Worm (Caenorhabditis elegans) whole organism, L3 larva: ENCODE data around the gene F56C9.10.
A peak's percentile ranks its signal among the peaks of the same experiment; 100 is the strongest.

ENCODE experiments used
- ZK546.5 ChIP-seq: sonication (generic microtip); optimal IDR thresholded peaks from 2 replicates; lab custom pipeline; 2017; ENCODE audit warnings: missing biosample characterization, missing genetic modification characterization
- aly-2 ChIP-seq: fragments of 150-350 bp; optimal IDR thresholded peaks from 2 replicates; lab custom pipeline; 2014; ENCODE audit warnings: missing biosample characterization, missing genetic modification characterization
- ceh-16 ChIP-seq: sonication (generic microtip); optimal IDR thresholded peaks from 2 replicates; lab custom pipeline; 2017; ENCODE audit warnings: missing biosample characterization, missing genetic modification characterization
- ceh-82 ChIP-seq: fragments of 150-350 bp; optimal IDR thresholded peaks from 2 replicates; lab custom pipeline; 2014; ENCODE audit warnings: missing biosample characterization, missing genetic modification characterization
- daf-12 ChIP-seq: fragments of 150-350 bp; optimal IDR thresholded peaks from 2 replicates; lab custom pipeline; 2014; ENCODE audit warnings: missing biosample characterization, missing genetic modification reagents, missing genetic modification characterization
- egl-27 ChIP-seq: sonication (generic microtip); optimal IDR thresholded peaks from 4 replicates; lab custom pipeline; 2017; ENCODE audit warnings: missing biosample characterization, missing genetic modification reagents, missing genetic modification characterization
- egl-5 ChIP-seq: fragments of 150-350 bp; optimal IDR thresholded peaks from 2 replicates; lab custom pipeline; 2017; ENCODE audit warnings: missing biosample characterization, missing genetic modification reagents, missing genetic modification characterization, inconsistent platforms
- elt-1 ChIP-seq: fragments of 150-350 bp; optimal IDR thresholded peaks from 2 replicates; lab custom pipeline; 2014; ENCODE audit warnings: missing biosample characterization, missing genetic modification characterization
- elt-2 ChIP-seq: sonication (generic microtip); optimal IDR thresholded peaks from 2 replicates; lab custom pipeline; 2016; ENCODE audit warnings: missing genetic modification reagents, mild to moderate bottlenecking, missing genetic modification characterization, missing compliant biosample characterization
- elt-3 ChIP-seq, 3 experiments: fragments of 150-350 bp in 1 of 3; sonication (generic microtip) in 2 of 3; optimal IDR thresholded peaks; 2 replicates in 2 of 3; 4 replicates in 1 of 3; lab custom pipeline; 2014 to 2017; ENCODE audit warnings: missing biosample characterization in 3 of 3, missing genetic modification characterization in 3 of 3
- eor-1 ChIP-seq, 2 experiments: fragments of 150-350 bp; optimal IDR thresholded peaks; 2 replicates each; lab custom pipeline; 2014 to 2018; ENCODE audit warnings: missing biosample characterization in 2 of 2, missing genetic modification characterization in 2 of 2
- fkh-2 ChIP-seq: fragments of 150-350 bp; optimal IDR thresholded peaks from 2 replicates; lab custom pipeline; 2014; ENCODE audit warnings: missing biosample characterization, missing genetic modification reagents, missing genetic modification characterization
- fos-1 ChIP-seq: fragments of 150-350 bp; optimal IDR thresholded peaks from 2 replicates; lab custom pipeline; 2014; ENCODE audit warnings: missing biosample characterization, missing genetic modification characterization
- hmg-11 ChIP-seq: sonication (generic microtip); optimal IDR thresholded peaks from 2 replicates; lab custom pipeline; 2016; ENCODE audit warnings: missing genetic modification characterization, missing compliant biosample characterization
- jun-1 ChIP-seq: fragments of 150-350 bp; optimal IDR thresholded peaks from 2 replicates; lab custom pipeline; 2014; ENCODE audit warnings: missing biosample characterization, missing genetic modification reagents, missing genetic modification characterization
- lin-15B ChIP-seq: fragments of 150-350 bp; optimal IDR thresholded peaks from 2 replicates; lab custom pipeline; 2014; ENCODE audit warnings: missing biosample characterization, missing genetic modification characterization
- lin-39 ChIP-seq: fragments of 150-350 bp; optimal IDR thresholded peaks from 2 replicates; lab custom pipeline; 2018; ENCODE audit warnings: missing biosample characterization, missing genetic modification reagents, missing genetic modification characterization
- lsy-12 ChIP-seq: sonication (generic microtip); optimal IDR thresholded peaks from 2 replicates; lab custom pipeline; 2016; ENCODE audit warnings: mild to moderate bottlenecking, missing genetic modification characterization, missing compliant biosample characterization
- mml-1 ChIP-seq: fragments of 150-350 bp; sonication (generic microtip); optimal IDR thresholded peaks from 3 replicates; lab custom pipeline; 2014; ENCODE audit warnings: missing biosample characterization, missing genetic modification characterization
- nfya-1 ChIP-seq: sonication (generic microtip); optimal IDR thresholded peaks from 2 replicates; lab custom pipeline; 2017; ENCODE audit warnings: missing genetic modification characterization, mild to moderate bottlenecking, missing compliant biosample characterization, antibody characterized with exemption, moderate library complexity; ENCODE audit not compliant: insufficient read depth
- nhr-11 ChIP-seq: fragments of 150-350 bp; optimal IDR thresholded peaks from 2 replicates; lab custom pipeline; 2014; ENCODE audit warnings: missing biosample characterization, missing genetic modification characterization
- nhr-12 ChIP-seq: fragments of 150-350 bp; optimal IDR thresholded peaks from 2 replicates; lab custom pipeline; 2014; ENCODE audit warnings: missing biosample characterization, missing genetic modification characterization
- nhr-23 ChIP-seq: fragments of 150-350 bp; optimal IDR thresholded peaks from 2 replicates; lab custom pipeline; 2014; ENCODE audit warnings: missing biosample characterization, missing genetic modification reagents, missing genetic modification characterization
- nhr-237 ChIP-seq: fragments of 150-350 bp; optimal IDR thresholded peaks from 2 replicates; lab custom pipeline; 2014; ENCODE audit warnings: missing biosample characterization, missing genetic modification characterization
- nhr-25 ChIP-seq: sonication (generic microtip); optimal IDR thresholded peaks from 2 replicates; lab custom pipeline; 2017; ENCODE audit warnings: missing biosample characterization, missing genetic modification characterization
- nhr-28 ChIP-seq: fragments of 150-350 bp; optimal IDR thresholded peaks from 2 replicates; lab custom pipeline; 2014; ENCODE audit warnings: missing biosample characterization, missing genetic modification characterization
- nhr-43 ChIP-seq: sonication (generic microtip); optimal IDR thresholded peaks from 2 replicates; lab custom pipeline; 2016; ENCODE audit warnings: mild to moderate bottlenecking, missing genetic modification characterization, missing compliant biosample characterization; ENCODE audit not compliant: poor library complexity, severe bottlenecking
- nhr-67 ChIP-seq: fragments of 150-350 bp; optimal IDR thresholded peaks from 2 replicates; lab custom pipeline; 2014; ENCODE audit warnings: missing biosample characterization, missing genetic modification characterization
- nhr-76 ChIP-seq: fragments of 150-350 bp; sonication (generic microtip); optimal IDR thresholded peaks from 5 replicates; lab custom pipeline; 2014; ENCODE audit warnings: missing biosample characterization, missing genetic modification characterization
- nhr-77 ChIP-seq: fragments of 150-350 bp; optimal IDR thresholded peaks from 2 replicates; lab custom pipeline; 2014; ENCODE audit warnings: missing biosample characterization, missing genetic modification characterization
- pha-4 ChIP-seq: fragments of 150-350 bp; optimal IDR thresholded peaks from 2 replicates; lab custom pipeline; 2014; ENCODE audit warnings: missing biosample characterization, missing genetic modification reagents, missing genetic modification characterization
- pqm-1 ChIP-seq: fragments of 150-350 bp; optimal IDR thresholded peaks from 2 replicates; lab custom pipeline; 2017; ENCODE audit warnings: missing biosample characterization, missing genetic modification characterization, inconsistent platforms
- sea-2 ChIP-seq: fragments of 150-350 bp; sonication (generic microtip); optimal IDR thresholded peaks from 4 replicates; lab custom pipeline; 2014; ENCODE audit warnings: missing biosample characterization, missing genetic modification reagents, missing genetic modification characterization
- snpc-4 ChIP-seq: fragments of 150-350 bp; optimal IDR thresholded peaks from 2 replicates; lab custom pipeline; 2014; ENCODE audit warnings: missing biosample characterization, missing genetic modification characterization
- tbx-2 ChIP-seq: sonication (generic microtip); optimal IDR thresholded peaks from 2 replicates; lab custom pipeline; 2016; ENCODE audit warnings: mild to moderate bottlenecking, missing genetic modification characterization, missing compliant biosample characterization
- unc-39 ChIP-seq: sonication (generic microtip); optimal IDR thresholded peaks from 4 replicates; lab custom pipeline; 2017; ENCODE audit warnings: missing biosample characterization, missing genetic modification characterization
- unc-62 ChIP-seq: fragments of 150-350 bp; sonication (generic microtip); optimal IDR thresholded peaks from 4 replicates; lab custom pipeline; 2014; ENCODE audit warnings: missing biosample characterization, missing genetic modification reagents, missing genetic modification characterization
- zag-1 ChIP-seq: fragments of 150-350 bp; optimal IDR thresholded peaks from 2 replicates; lab custom pipeline; 2014; ENCODE audit warnings: missing biosample characterization, missing genetic modification characterization
- ztf-11 ChIP-seq: fragments of 150-350 bp; optimal IDR thresholded peaks from 2 replicates; lab custom pipeline; 2014; ENCODE audit warnings: missing biosample characterization, missing genetic modification characterization
- ztf-4 ChIP-seq: fragments of 150-350 bp; optimal IDR thresholded peaks from 2 replicates; lab custom pipeline; 2014; ENCODE audit warnings: missing biosample characterization, missing genetic modification characterization

The F56C9.10 gene

ce11 chrIII:7367012-7367760 is 32.1 kb upstream of the F56C9.10 start, which contains the start of the genes T20B12.5 and T20B12.4:
Gene T20B12.5 (minus strand): TSS chrIII:7367112.
Gene T20B12.4 (plus strand): TSS chrIII:7367710.
- TF ChIP-seq hmg-11 (tag; lab: Kevin White, UChicago) (no peak), lin-15B (tag; lab: Kevin White, UChicago) (no peak), nhr-77 (tag; lab: Kevin White, UChicago) (no peak), zag-1 (no peak), tbx-2 (no peak), ZK546.5 (tag; lab: Kevin White, UChicago) (no peak), mml-1 (tag; lab: Kevin White, UChicago) (no peak), elt-1 (tag; lab: Kevin White, UChicago) (no peak)

- TF ChIP-seq elt-2 (no peak), ZK546.5 (tag; lab: Kevin White, UChicago) (no peak), egl-5 (tag; lab: Kevin White, UChicago) (no peak), sea-2 (GFP tag; lab: Kevin White, UChicago) (no peak), nhr-11 (tag; lab: Kevin White, UChicago) (no peak), lin-15B (tag; lab: Kevin White, UChicago) (no peak), nhr-23 (tag; lab: Kevin White, UChicago) (no peak)
- TF ChIP-seq, all 47 proteins: peak for 0
These were observed 30.5 kb upstream of the F56C9.10 start, which contains the start of gene F08F8.11 for ce11 chrIII:7365602-7366001. Gene F08F8.11 (plus strand): TSS chrIII:7365902.

ce11 chrIII:7359037-7359548 is 24.0 kb upstream of the F56C9.10 start, which contains the start of the genes eco-1 and hmgr-1:
Gene eco-1 (minus strand): TSS chrIII:7359095.
Gene hmgr-1 (plus strand): TSS chrIII:7359498.
- TF ChIP-seq daf-12 (no peak), nhr-76 (tag; lab: Kevin White, UChicago) (no peak), elt-2 (no peak), tbx-2 (no peak), nhr-28 (tag; lab: Kevin White, UChicago) (no peak), ceh-16 (tag; lab: Kevin White, UChicago) (no peak), eor-1 (tag; optimal IDR thresholded peaks at IDR 0.05; lab: Kevin White, UChicago) (no peak), lsy-12 (tag; lab: Kevin White, UChicago) (no peak), unc-62 (GFP tag; lab: Kevin White, UChicago) (no peak), nhr-11 (tag; lab: Kevin White, UChicago) (no peak), jun-1 (tag; lab: Kevin White, UChicago) (no peak), pqm-1 (tag; lab: Kevin White, UChicago) (no peak), nhr-43 (tag; lab: Kevin White, UChicago) (peak; percentile 26), ceh-82 (no peak), snpc-4 (tag; lab: Kevin White, UChicago) (peak; percentile 4), ztf-4 (tag; lab: Kevin White, UChicago) (no peak), nhr-237 (tag; lab: Kevin White, UChicago) (no peak), nhr-23 (tag; lab: Kevin White, UChicago) (peak; percentile 13), nfya-1 (tag; lab: Kevin White, UChicago) (peak; percentile 55), sea-2 (GFP tag; lab: Kevin White, UChicago) (no peak), unc-39 (tag; lab: Kevin White, UChicago) (no peak), pha-4 (no peak), egl-27 (tag; lab: Kevin White, UChicago) (no peak), mml-1 (tag; lab: Kevin White, UChicago) (no peak), ztf-11 (tag; lab: Kevin White, UChicago) (no peak), nhr-12 (tag; lab: Kevin White, UChicago) (no peak), lin-15B (tag; lab: Kevin White, UChicago) (peak; percentile 35), nhr-25 (tag; lab: Kevin White, UChicago) (no peak), aly-2 (tag; lab: Kevin White, UChicago) (no peak), zag-1 (no peak), nhr-67 (tag; lab: Kevin White, UChicago) (no peak), hmg-11 (tag; lab: Kevin White, UChicago) (peak; percentile 52), elt-1 (tag; lab: Kevin White, UChicago) (no peak), fos-1 (tag; lab: Kevin White, UChicago) (no peak), lin-39 (tag; lab: Kevin White, UChicago) (peak; percentile 41), fkh-2 (tag; lab: Kevin White, UChicago) (no peak), elt-3 (tag; optimal IDR thresholded peaks at IDR 0.05; lab: Kevin White, UChicago) (no peak)
